Fruit fly (Drosophila melanogaster) whole organism, adult: ENCODE data around the gene betaTub65B.

ENCODE experiments used
- CG33017 ChIP-seq: fragments of 200-800 bp; sonication (Bioruptor generic); optimal IDR thresholded peaks from 2 replicates; lab custom pipeline; 2018; ENCODE audit warnings: missing biosample characterization, mild to moderate bottlenecking, missing genetic modification characterization, moderate library complexity
- Crg-1 ChIP-seq: fragments of 200-800 bp; sonication (Bioruptor generic); optimal IDR thresholded peaks from 2 replicates; lab custom pipeline; 2016; ENCODE audit warnings: missing biosample characterization, missing genetic modification characterization
- cic ChIP-seq: fragments of 200-800 bp; sonication (Bioruptor generic); optimal IDR thresholded peaks from 2 replicates; lab custom pipeline; 2017; ENCODE audit warnings: missing biosample characterization, mild to moderate bottlenecking, missing genetic modification characterization, moderate library complexity

DNA sequence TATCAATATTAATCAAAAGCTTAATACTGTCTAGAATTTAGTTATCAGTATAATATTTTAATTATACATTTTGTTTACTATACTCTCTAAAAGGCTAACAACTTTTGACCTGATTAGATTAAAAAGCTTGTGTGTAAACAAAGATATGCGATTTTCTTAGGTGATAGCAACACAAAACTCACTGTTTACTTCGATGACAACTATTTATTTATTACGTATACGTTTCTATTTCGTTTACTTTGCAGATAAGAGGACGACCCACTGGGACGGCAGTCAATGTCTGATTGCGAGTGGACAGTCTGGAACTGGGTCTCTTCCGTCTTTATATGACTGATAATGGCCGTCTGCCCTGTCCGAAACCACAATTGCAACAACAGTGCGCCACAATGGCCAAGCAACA is 7.7 kb upstream of the betaTub65B start:
- TF ChIP-seq CG33017 (tag; lab: Kevin White, UChicago): peak; percentile 89
- peak; percentile 93 for TF ChIP-seq Crg-1 (GFP tag; lab: Kevin White, UChicago)
- peak; percentile 98 for TF ChIP-seq cic (GFP tag; lab: Kevin White, UChicago)
